Worm (Caenorhabditis elegans): Measurements from ENCODE around the gene eif-2Balpha.

- TF ChIP-seq him-1 (tag; optimal IDR thresholded peaks at IDR 0.05) (no peak), dao-5 (tag; optimal IDR thresholded peaks at IDR 0.05) (no peak)
These were observed 1.9 kb downstream of the eif-2Balpha start, which contains the start of gene ZK1098.12 for ce11 chrIII:9544820-9545219.
